Worm (Caenorhabditis elegans): ENCODE results near the gene scp-1.

DNA sequence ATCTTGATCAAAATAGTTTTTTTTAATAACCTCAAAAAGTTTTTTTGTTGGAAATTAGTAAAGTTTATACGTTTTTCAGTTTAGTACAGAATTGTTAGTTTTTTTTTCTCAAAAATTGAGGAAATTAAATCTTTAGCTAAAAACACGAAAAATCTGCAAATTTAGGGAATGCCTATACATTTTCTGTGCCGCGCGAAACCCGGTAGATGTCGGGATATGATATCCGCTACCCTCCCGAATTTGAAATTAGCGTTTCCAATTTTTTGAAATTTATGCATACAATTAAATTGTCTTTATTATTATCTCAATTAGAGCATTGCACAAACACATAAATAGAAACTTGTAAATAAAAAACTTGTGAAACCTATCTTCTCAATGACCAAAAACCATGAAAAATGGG is 780 bp upstream of the scp-1 start:
- no peak for TF ChIP-seq egl-27 (tag; optimal IDR thresholded peaks at IDR 0.05)
- no peak for TF ChIP-seq ztf-11 (tag; optimal IDR thresholded peaks at IDR 0.05)
- no peak for TF ChIP-seq lin-39 (tag; optimal IDR thresholded peaks at IDR 0.05)
- no peak for TF ChIP-seq nhr-28 (tag; optimal IDR thresholded peaks at IDR 0.05)
- TF ChIP-seq ceh-28 (tag; optimal IDR thresholded peaks at IDR 0.05), result no peak
- no peak for TF ChIP-seq fkh-10 (GFP tag; optimal IDR thresholded peaks at IDR 0.05)
- no peak for TF ChIP-seq elt-1 (tag; optimal IDR thresholded peaks at IDR 0.05)
- no peak for TF ChIP-seq ama-1 (optimal IDR thresholded peaks at IDR 0.05)
- no peak for TF ChIP-seq lin-15B (tag; optimal IDR thresholded peaks at IDR 0.05)
- no peak for TF ChIP-seq ztf-4 (tag; optimal IDR thresholded peaks at IDR 0.05)
- TF ChIP-seq ceh-82 (tag; optimal IDR thresholded peaks at IDR 0.05), result no peak
- TF ChIP-seq tbx-2 (tag; optimal IDR thresholded peaks at IDR 0.05), result no peak
